Worm (Caenorhabditis elegans): ENCODE data around the gene sdz-37.

DNA sequence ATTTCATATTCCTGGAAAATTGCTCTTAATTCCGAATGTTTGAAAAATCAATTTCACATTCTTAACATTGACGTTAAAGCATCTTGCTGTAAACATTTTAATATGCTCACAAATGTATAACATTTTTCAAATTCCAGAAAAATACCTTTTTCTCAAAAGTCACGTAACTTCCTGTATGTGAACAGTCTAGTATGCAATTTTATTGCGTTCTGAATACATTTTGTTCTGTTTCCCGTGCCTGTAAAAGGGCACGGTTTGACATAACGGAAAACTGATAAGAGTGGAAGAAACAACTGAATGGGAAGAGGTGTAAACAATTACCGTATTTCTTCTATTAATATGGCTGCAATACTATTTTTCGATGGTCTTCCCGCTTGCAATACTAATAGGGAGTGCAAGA is 18.2 kb downstream of the sdz-37 start:
- TF ChIP-seq unc-98 (GFP tag; IDR thresholded peaks at IDR 0.05) (no peak), nhr-90 (tag; optimal IDR thresholded peaks at IDR 0.05; ENCODE audit: poor library complexity) (no peak), aly-2 (tag; optimal IDR thresholded peaks at IDR 0.05) (no peak), ztf-4 (tag; optimal IDR thresholded peaks at IDR 0.05) (no peak), hlh-17 (GFP tag; optimal IDR thresholded peaks at IDR 0.05; ENCODE audit: borderline replicate concordance) (no peak), tlp-1 (tag; optimal IDR thresholded peaks at IDR 0.05) (no peak)
